Worm (Caenorhabditis elegans) whole organism, late embryonic: ENCODE data around the gene E02H1.5.

Experiments used
- F13H6.1 ChIP-seq: sonication (generic microtip); optimal IDR thresholded peaks from 2 replicates; lab custom pipeline; 2016; ENCODE audit warnings: missing genetic modification characterization, missing compliant biosample characterization
- K02D7.2 ChIP-seq: sonication (generic microtip); optimal IDR thresholded peaks from 2 replicates; lab custom pipeline; 2017; ENCODE audit warnings: mild to moderate bottlenecking, missing genetic modification characterization, missing compliant biosample characterization
- K09A11.1 ChIP-seq: sonication (generic microtip); optimal IDR thresholded peaks from 2 replicates; lab custom pipeline; 2017; ENCODE audit warnings: antibody characterized with exemption, mild to moderate bottlenecking, missing genetic modification characterization, missing compliant biosample characterization; ENCODE audit not compliant: insufficient read depth
- T23F11.4 ChIP-seq: fragments of 200-800 bp; sonication (Bioruptor generic); optimal IDR thresholded peaks from 2 replicates; lab custom pipeline; 2018; ENCODE audit warnings: mild to moderate bottlenecking, missing genetic modification characterization, missing compliant biosample characterization
- ahr-1 ChIP-seq: sonication (generic microtip); optimal IDR thresholded peaks from 2 replicates; lab custom pipeline; 2016; ENCODE audit warnings: missing genetic modification characterization, missing compliant biosample characterization
- ceh-19 ChIP-seq: fragments of 200-800 bp; sonication (Bioruptor generic); optimal IDR thresholded peaks from 2 replicates; lab custom pipeline; 2018; ENCODE audit warnings: mild to moderate bottlenecking, missing genetic modification characterization, missing compliant biosample characterization
- ceh-2 ChIP-seq: sonication (generic microtip); optimal IDR thresholded peaks from 2 replicates; lab custom pipeline; 2016; ENCODE audit warnings: missing genotype, missing genetic modification characterization, missing compliant biosample characterization
- ceh-22 ChIP-seq: sonication (generic microtip); optimal IDR thresholded peaks from 2 replicates; lab custom pipeline; 2017; ENCODE audit warnings: missing biosample characterization, missing genetic modification characterization
- ceh-24 ChIP-seq: sonication (generic microtip); optimal IDR thresholded peaks from 2 replicates; lab custom pipeline; 2016; ENCODE audit warnings: mild to moderate bottlenecking, missing genetic modification characterization, missing compliant biosample characterization
- ceh-30 ChIP-seq: fragments of 150-350 bp; optimal IDR thresholded peaks from 2 replicates; lab custom pipeline; 2014; ENCODE audit warnings: missing biosample characterization, missing genetic modification characterization
- ceh-34 ChIP-seq: sonication (generic microtip); optimal IDR thresholded peaks from 2 replicates; lab custom pipeline; 2016; ENCODE audit warnings: mild to moderate bottlenecking, missing genetic modification characterization, missing compliant biosample characterization
- ceh-45 ChIP-seq: fragments of 200-800 bp; sonication (Bioruptor generic); IDR thresholded peaks from 2 replicates; pipeline ENCODE4 v1.3.6; 2022; ENCODE audit warnings: missing genetic modification reagents, missing genetic modification characterization, missing compliant biosample characterization
- ceh-48 ChIP-seq: sonication (generic microtip); optimal IDR thresholded peaks from 2 replicates; lab custom pipeline; 2016; ENCODE audit warnings: missing genetic modification characterization, inconsistent platforms, missing compliant biosample characterization
- ceh-9 ChIP-seq: sonication (generic microtip); optimal IDR thresholded peaks from 2 replicates; lab custom pipeline; 2016; ENCODE audit warnings: mild to moderate bottlenecking, missing genetic modification characterization, inconsistent platforms, missing compliant biosample characterization
- che-1 ChIP-seq: sonication (generic microtip); optimal IDR thresholded peaks from 2 replicates; lab custom pipeline; 2016; ENCODE audit warnings: mild to moderate bottlenecking, missing genetic modification characterization, missing compliant biosample characterization
- dmd-4 ChIP-seq: sonication (generic microtip); optimal IDR thresholded peaks from 2 replicates; lab custom pipeline; 2016; ENCODE audit warnings: borderline replicate concordance, missing genetic modification characterization, missing compliant biosample characterization
- dve-1 ChIP-seq: sonication (generic microtip); optimal IDR thresholded peaks from 2 replicates; lab custom pipeline; 2017; ENCODE audit warnings: antibody characterized with exemption, mild to moderate bottlenecking, missing genetic modification characterization, missing compliant biosample characterization
- elt-4 ChIP-seq: sonication (generic microtip); optimal IDR thresholded peaks from 2 replicates; lab custom pipeline; 2016; ENCODE audit warnings: missing genetic modification characterization, missing compliant biosample characterization
- ets-4 ChIP-seq: sonication (generic microtip); optimal IDR thresholded peaks from 2 replicates; lab custom pipeline; 2016; ENCODE audit warnings: missing genetic modification characterization, missing compliant biosample characterization
- eyg-1 ChIP-seq: sonication (generic microtip); optimal IDR thresholded peaks from 2 replicates; lab custom pipeline; 2016; ENCODE audit warnings: missing genotype, missing genetic modification characterization, missing compliant biosample characterization
- fkh-10 ChIP-seq: fragments of 150-350 bp; optimal IDR thresholded peaks from 2 replicates; lab custom pipeline; 2014; ENCODE audit warnings: missing biosample characterization, missing genetic modification reagents, missing genetic modification characterization
- fkh-6 ChIP-seq: sonication (generic microtip); optimal IDR thresholded peaks from 2 replicates; lab custom pipeline; 2016; ENCODE audit warnings: missing genetic modification characterization, missing compliant biosample characterization
- gmeb-2 ChIP-seq: sonication (generic microtip); optimal IDR thresholded peaks from 2 replicates; lab custom pipeline; 2016; ENCODE audit warnings: missing genetic modification characterization, inconsistent platforms, missing compliant biosample characterization
- hlh-13 ChIP-seq: fragments of 200-800 bp; sonication (Bioruptor generic); optimal IDR thresholded peaks from 2 replicates; lab custom pipeline; 2018; ENCODE audit warnings: mild to moderate bottlenecking, missing genetic modification characterization, missing compliant biosample characterization
- hlh-15 ChIP-seq: sonication (generic microtip); optimal IDR thresholded peaks from 2 replicates; lab custom pipeline; 2016; ENCODE audit warnings: missing genetic modification characterization, missing compliant biosample characterization
- hlh-30 ChIP-seq: sonication (generic microtip); optimal IDR thresholded peaks from 2 replicates; lab custom pipeline; 2017; ENCODE audit warnings: antibody characterized with exemption, missing genetic modification characterization, missing compliant biosample characterization; ENCODE audit not compliant: insufficient read depth
- hlh-8 ChIP-seq: sonication (generic microtip); optimal IDR thresholded peaks from 2 replicates; lab custom pipeline; 2016; ENCODE audit warnings: missing genotype, missing genetic modification characterization, missing compliant biosample characterization
- lim-6 ChIP-seq: sonication (generic microtip); optimal IDR thresholded peaks from 2 replicates; lab custom pipeline; 2016; ENCODE audit warnings: missing genetic modification characterization, missing compliant biosample characterization
- madf-2 ChIP-seq: sonication (generic microtip); optimal IDR thresholded peaks from 2 replicates; lab custom pipeline; 2017; ENCODE audit warnings: missing genetic modification characterization, missing compliant biosample characterization
- mec-3 ChIP-seq: sonication (generic microtip); optimal IDR thresholded peaks from 2 replicates; lab custom pipeline; 2016; ENCODE audit warnings: borderline replicate concordance, missing genetic modification characterization, missing compliant biosample characterization
- nhr-11 ChIP-seq: fragments of 150-350 bp; optimal IDR thresholded peaks from 2 replicates; lab custom pipeline; 2014; ENCODE audit warnings: missing biosample characterization, missing genetic modification characterization
- nhr-232 ChIP-seq: sonication (generic microtip); optimal IDR thresholded peaks from 2 replicates; lab custom pipeline; 2016; ENCODE audit warnings: missing genetic modification characterization, missing compliant biosample characterization
- npax-4 ChIP-seq: sonication (generic microtip); optimal IDR thresholded peaks from 2 replicates; lab custom pipeline; 2016; ENCODE audit warnings: missing genetic modification characterization, missing compliant biosample characterization
- odd-2 ChIP-seq: sonication (generic microtip); optimal IDR thresholded peaks from 2 replicates; lab custom pipeline; 2017; ENCODE audit warnings: antibody characterized with exemption, mild to moderate bottlenecking, missing genetic modification characterization, missing compliant biosample characterization
- pag-3 ChIP-seq: sonication (generic microtip); optimal IDR thresholded peaks from 2 replicates; lab custom pipeline; 2016; ENCODE audit warnings: missing compliant biosample characterization, missing genetic modification characterization, borderline replicate concordance
- pat-9 ChIP-seq: fragments of 200-800 bp; sonication (Bioruptor generic); optimal IDR thresholded peaks from 2 replicates; lab custom pipeline; 2018; ENCODE audit warnings: mild to moderate bottlenecking, missing genetic modification characterization, moderate library complexity, missing compliant biosample characterization
- pax-1 ChIP-seq: fragments of 150-350 bp; optimal IDR thresholded peaks from 2 replicates; lab custom pipeline; 2014; ENCODE audit warnings: missing biosample characterization, missing genetic modification characterization
- pha-2 ChIP-seq: sonication (generic microtip); optimal IDR thresholded peaks from 2 replicates; lab custom pipeline; 2017; ENCODE audit warnings: mild to moderate bottlenecking, missing genetic modification characterization, missing compliant biosample characterization
- pha-4 ChIP-seq: fragments of 150-350 bp; optimal IDR thresholded peaks from 2 replicates; lab custom pipeline; 2018; ENCODE audit warnings: missing biosample characterization, missing genetic modification reagents, missing genetic modification characterization
- pqm-1 ChIP-seq: sonication (generic microtip); optimal IDR thresholded peaks from 2 replicates; lab custom pipeline; 2016; ENCODE audit warnings: missing genetic modification characterization, missing compliant biosample characterization
- ref-2 ChIP-seq: sonication (generic microtip); optimal IDR thresholded peaks from 2 replicates; lab custom pipeline; 2016; ENCODE audit warnings: missing genetic modification characterization, missing compliant biosample characterization
- sdc-2 ChIP-seq: sonication (generic microtip); optimal IDR thresholded peaks from 2 replicates; lab custom pipeline; 2016; ENCODE audit warnings: missing genotype, missing genetic modification characterization, missing compliant biosample characterization
- sox-4 ChIP-seq: sonication (generic microtip); optimal IDR thresholded peaks from 2 replicates; lab custom pipeline; 2017; ENCODE audit warnings: mild to moderate bottlenecking, missing genetic modification characterization, inconsistent platforms, missing compliant biosample characterization
- syd-9 ChIP-seq: sonication (generic microtip); optimal IDR thresholded peaks from 2 replicates; lab custom pipeline; 2016; ENCODE audit warnings: mild to moderate bottlenecking, missing genetic modification characterization, moderate library complexity, missing compliant biosample characterization
- tbx-7 ChIP-seq: sonication (generic microtip); optimal IDR thresholded peaks from 2 replicates; lab custom pipeline; 2016; ENCODE audit warnings: missing genotype, missing genetic modification characterization, missing compliant biosample characterization
- ttx-3 ChIP-seq: sonication (generic microtip); optimal IDR thresholded peaks from 2 replicates; lab custom pipeline; 2016; ENCODE audit warnings: missing genetic modification reagents, missing genetic modification characterization, missing compliant biosample characterization
- unc-3 ChIP-seq, 2 experiments: fragments of 200-800 bp in 1 of 2; sonication (Bioruptor generic) in 1 of 2; sonication (generic microtip) in 1 of 2; conservative IDR thresholded peaks in 1 of 2; optimal IDR thresholded peaks in 1 of 2; 2 replicates each; pipeline versions ENCODE4 v1.3.6 to Lab custom; 2016 to 2022; ENCODE audit warnings: missing compliant biosample characterization in 2 of 2, missing genetic modification characterization in 2 of 2, missing genetic modification reagents in 1 of 2
- unc-42 ChIP-seq: sonication (generic microtip); optimal IDR thresholded peaks from 2 replicates; lab custom pipeline; 2016; ENCODE audit warnings: missing genotype, missing genetic modification characterization, missing compliant biosample characterization
- unc-55 ChIP-seq: sonication (generic microtip); optimal IDR thresholded peaks from 2 replicates; lab custom pipeline; 2017; ENCODE audit warnings: missing biosample characterization, missing genetic modification reagents, missing genetic modification characterization
- unc-86 ChIP-seq: sonication (generic microtip); optimal IDR thresholded peaks from 2 replicates; lab custom pipeline; 2016; ENCODE audit warnings: missing genetic modification characterization, missing compliant biosample characterization
- zip-5 ChIP-seq: sonication (generic microtip); optimal IDR thresholded peaks from 2 replicates; lab custom pipeline; 2016; ENCODE audit warnings: missing genetic modification characterization, missing compliant biosample characterization
- ztf-16 ChIP-seq: sonication (generic microtip); optimal IDR thresholded peaks from 2 replicates; lab custom pipeline; 2017; ENCODE audit warnings: missing genetic modification characterization, missing compliant biosample characterization

Gene E02H1.5

ce11 chrII:9566045-9566444 lies 29.0 kb upstream of the E02H1.5 start:
- TF ChIP-seq zip-5 (tag; lab: Kevin White, UChicago) (peak; percentile 65), unc-55 (no peak), ceh-2 (tag; lab: Kevin White, UChicago) (peak; percentile 60), pat-9 (tag; lab: Kevin White, UChicago) (peak; percentile 84), hlh-8 (tag; lab: Kevin White, UChicago) (peak; percentile 49), K02D7.2 (tag; lab: Kevin White, UChicago) (peak; percentile 72), sdc-2 (tag; lab: Kevin White, UChicago) (peak; percentile 80), nhr-232 (tag; lab: Kevin White, UChicago) (peak; percentile 89), elt-4 (tag; lab: Kevin White, UChicago) (no peak), pqm-1 (tag; lab: Kevin White, UChicago) (no peak), fkh-10 (GFP tag; lab: Kevin White, UChicago) (no peak), dve-1 (tag; lab: Kevin White, UChicago) (peak; percentile 83), hlh-30 (peak; percentile 39), pha-4 (no peak), lim-6 (tag; lab: Kevin White, UChicago) (peak; percentile 16), mec-3 (tag; lab: Kevin White, UChicago) (peak; percentile 10), ceh-24 (tag; lab: Kevin White, UChicago) (peak; percentile 58), che-1 (tag; lab: Kevin White, UChicago) (peak; percentile 89), ceh-19 (peak; percentile 91), ref-2 (peak; percentile 85), sox-4 (peak; percentile 89), unc-42 (tag; lab: Kevin White, UChicago) (peak; percentile 38), ceh-34 (tag; lab: Kevin White, UChicago) (peak; percentile 80), nhr-11 (tag; lab: Kevin White, UChicago) (no peak), syd-9 (tag; lab: Kevin White, UChicago) (peak; percentile 86), odd-2 (tag; lab: Kevin White, UChicago) (no peak), ttx-3 (tag; lab: Kevin White, UChicago) (peak; percentile 89), ceh-45 (GFP tag; lab: Robert Waterston, UW) (peak; percentile 83), pag-3 (tag; lab: Kevin White, UChicago) (peak; percentile 68), pax-1 (tag; lab: Kevin White, UChicago) (no peak), F13H6.1 (tag; lab: Kevin White, UChicago) (peak; percentile 68), ahr-1 (tag; lab: Kevin White, UChicago) (peak; percentile 67), eyg-1 (tag; lab: Kevin White, UChicago) (peak; percentile 82), fkh-6 (peak; percentile 88), madf-2 (tag; lab: Kevin White, UChicago) (peak; percentile 76), unc-86 (peak; percentile 88), tbx-7 (tag; lab: Kevin White, UChicago) (peak; percentile 45), ceh-9 (peak; percentile 74), unc-3 (GFP tag; conservative IDR thresholded peaks at IDR 0.05; lab: Robert Waterston, UW) (peak; percentile 80), unc-3 (tag; optimal IDR thresholded peaks at IDR 0.05; lab: Kevin White, UChicago) (peak; percentile 63), K09A11.1 (tag; lab: Kevin White, UChicago) (peak; percentile 83), gmeb-2 (tag; lab: Kevin White, UChicago) (peak; percentile 81), npax-4 (tag; lab: Kevin White, UChicago) (peak; percentile 79), ets-4 (tag; lab: Kevin White, UChicago) (no peak), ceh-30 (tag; lab: Kevin White, UChicago) (no peak), T23F11.4 (GFP tag; lab: Kevin White, UChicago) (peak; percentile 80), pha-2 (tag; lab: Kevin White, UChicago) (peak; percentile 75), ztf-16 (tag; lab: Kevin White, UChicago) (peak; percentile 68), dmd-4 (peak; percentile 42), hlh-13 (GFP tag; lab: Kevin White, UChicago) (peak; percentile 73), hlh-15 (peak; percentile 77), ceh-22 (no peak), ceh-48 (tag; lab: Kevin White, UChicago) (peak; percentile 73)
